Worm (Caenorhabditis elegans): ENCODE results near the gene vps-24.

Gene vps-24

ce11 chrII:5011978-5012377 is 18.2 kb downstream of the vps-24 start, which contains the start of gene F59A6.12:
F59A6.12 (minus strand) TSS chrII:5012078.
- no peak for TF ChIP-seq T22C8.4 (GFP tag; IDR thresholded peaks at IDR 0.05)
- TF ChIP-seq med-1 (GFP tag; optimal IDR thresholded peaks at IDR 0.05; ENCODE audit: insufficient read depth), result no peak
- no peak for TF ChIP-seq cog-1 (tag; optimal IDR thresholded peaks at IDR 0.05)
- TF ChIP-seq tab-1 (GFP tag; IDR thresholded peaks at IDR 0.05), result no peak
- TF ChIP-seq klf-2 (GFP tag; conservative IDR thresholded peaks at IDR 0.05), result no peak
- no peak for TF ChIP-seq ztf-29 (GFP tag; IDR thresholded peaks at IDR 0.05)
- no peak for TF ChIP-seq ztf-23 (GFP tag; IDR thresholded peaks at IDR 0.05)
- TF ChIP-seq flt-1 (GFP tag; IDR thresholded peaks at IDR 0.05), result no peak
- TF ChIP-seq ref-1 (GFP tag; conservative IDR thresholded peaks at IDR 0.05), result no peak

ce11 chrII:5014399-5014798 is 20.6 kb downstream of the vps-24 start, which contains the start of gene F59A6.2:
F59A6.2 (plus strand) TSS chrII:5014699.
- TF ChIP-seq flt-1 (GFP tag; IDR thresholded peaks at IDR 0.05), result no peak
- no peak for TF ChIP-seq ref-1 (GFP tag; conservative IDR thresholded peaks at IDR 0.05)
- no peak for TF ChIP-seq ztf-29 (GFP tag; IDR thresholded peaks at IDR 0.05)
- no peak for TF ChIP-seq ztf-23 (GFP tag; IDR thresholded peaks at IDR 0.05)
- no peak for TF ChIP-seq tab-1 (GFP tag; IDR thresholded peaks at IDR 0.05)
- TF ChIP-seq cog-1 (tag; optimal IDR thresholded peaks at IDR 0.05), result no peak
- TF ChIP-seq T22C8.4 (GFP tag; IDR thresholded peaks at IDR 0.05), result no peak
- TF ChIP-seq med-1 (GFP tag; optimal IDR thresholded peaks at IDR 0.05; ENCODE audit: insufficient read depth), result no peak
- TF ChIP-seq klf-2 (GFP tag; conservative IDR thresholded peaks at IDR 0.05), result no peak

ce11 chrII:5016144-5016543 is 22.3 kb downstream of the vps-24 start:
- TF ChIP-seq ztf-23 (GFP tag; IDR thresholded peaks at IDR 0.05), result no peak
- no peak for TF ChIP-seq flt-1 (GFP tag; IDR thresholded peaks at IDR 0.05)

- TF ChIP-seq ref-1 (GFP tag; conservative IDR thresholded peaks at IDR 0.05) (no peak), ztf-29 (GFP tag; IDR thresholded peaks at IDR 0.05) (0 out of 2 replicates have a peak, but pooled peaks have one; percentile 19)
These were observed 23.3 kb downstream of the vps-24 start for ce11 chrII:5016977-5017585.

- TF ChIP-seq cog-1 (tag; optimal IDR thresholded peaks at IDR 0.05) (no peak), med-1 (GFP tag; optimal IDR thresholded peaks at IDR 0.05; ENCODE audit: insufficient read depth) (no peak), tab-1 (GFP tag; IDR thresholded peaks at IDR 0.05) (no peak), T22C8.4 (GFP tag; IDR thresholded peaks at IDR 0.05) (no peak), ref-1 (GFP tag; conservative IDR thresholded peaks at IDR 0.05) (no peak), ztf-29 (GFP tag; IDR thresholded peaks at IDR 0.05) (no peak), klf-2 (GFP tag; conservative IDR thresholded peaks at IDR 0.05) (no peak), flt-1 (GFP tag; IDR thresholded peaks at IDR 0.05) (no peak), ztf-23 (GFP tag; IDR thresholded peaks at IDR 0.05) (no peak)
These were observed 24.8 kb downstream of the vps-24 start for ce11 chrII:5018578-5018977.

- no peak for TF ChIP-seq ztf-29 (GFP tag; IDR thresholded peaks at IDR 0.05)
- no peak for TF ChIP-seq med-1 (GFP tag; optimal IDR thresholded peaks at IDR 0.05; ENCODE audit: insufficient read depth)
- no peak for TF ChIP-seq cog-1 (tag; optimal IDR thresholded peaks at IDR 0.05)
These were observed 25.8 kb downstream of the vps-24 start for ce11 chrII:5019389-5020108.

- TF ChIP-seq med-1 (GFP tag; optimal IDR thresholded peaks at IDR 0.05; ENCODE audit: insufficient read depth) (no peak), tab-1 (GFP tag; IDR thresholded peaks at IDR 0.05) (no peak), flt-1 (GFP tag; IDR thresholded peaks at IDR 0.05) (no peak), cog-1 (tag; optimal IDR thresholded peaks at IDR 0.05) (no peak), ztf-23 (GFP tag; IDR thresholded peaks at IDR 0.05) (no peak)
These were observed 26.8 kb downstream of the vps-24 start for ce11 chrII:5020513-5021081.

ce11 chrII:5021518-5021917 is 27.7 kb downstream of the vps-24 start:
- TF ChIP-seq ztf-23 (GFP tag; IDR thresholded peaks at IDR 0.05) (no peak), T22C8.4 (GFP tag; IDR thresholded peaks at IDR 0.05) (no peak), tab-1 (GFP tag; IDR thresholded peaks at IDR 0.05) (no peak), flt-1 (GFP tag; IDR thresholded peaks at IDR 0.05) (no peak), ref-1 (GFP tag; conservative IDR thresholded peaks at IDR 0.05) (no peak)

- TF ChIP-seq ref-1 (GFP tag; conservative IDR thresholded peaks at IDR 0.05) (no peak), ztf-29 (GFP tag; IDR thresholded peaks at IDR 0.05) (no peak), klf-2 (GFP tag; conservative IDR thresholded peaks at IDR 0.05) (no peak), flt-1 (GFP tag; IDR thresholded peaks at IDR 0.05) (no peak), ztf-23 (GFP tag; IDR thresholded peaks at IDR 0.05) (no peak), tab-1 (GFP tag; IDR thresholded peaks at IDR 0.05) (no peak), med-1 (GFP tag; optimal IDR thresholded peaks at IDR 0.05; ENCODE audit: insufficient read depth) (no peak), T22C8.4 (GFP tag; IDR thresholded peaks at IDR 0.05) (no peak), cog-1 (tag; optimal IDR thresholded peaks at IDR 0.05) (no peak)
These were observed 28.6 kb downstream of the vps-24 start, which contains the start of the genes nsy-1 and F59A6.13 for ce11 chrII:5022381-5022855. nsy-1 (plus strand) TSS chrII:5022757. F59A6.13 (plus strand) TSS chrII:5022805.

ce11 chrII:5027952-5028351 is 34.2 kb downstream of the vps-24 start:
- no peak for TF ChIP-seq tab-1 (GFP tag; IDR thresholded peaks at IDR 0.05)
- no peak for TF ChIP-seq T22C8.4 (GFP tag; IDR thresholded peaks at IDR 0.05)
- no peak for TF ChIP-seq ztf-29 (GFP tag; IDR thresholded peaks at IDR 0.05)
- TF ChIP-seq cog-1 (tag; optimal IDR thresholded peaks at IDR 0.05), result no peak
- no peak for TF ChIP-seq ref-1 (GFP tag; conservative IDR thresholded peaks at IDR 0.05)
- TF ChIP-seq ztf-23 (GFP tag; IDR thresholded peaks at IDR 0.05), result no peak
- TF ChIP-seq med-1 (GFP tag; optimal IDR thresholded peaks at IDR 0.05; ENCODE audit: insufficient read depth), result no peak
- no peak for TF ChIP-seq flt-1 (GFP tag; IDR thresholded peaks at IDR 0.05)
